Fruit fly (Drosophila melanogaster): ENCODE data around the gene Indy.

dm6 chr3L:18832195-18832594, 13.9 kb downstream of the Indy start:
- TF ChIP-seq CG5204 (GFP tag; optimal IDR thresholded peaks at IDR 0.05) (no peak), CG1620 (GFP tag; optimal IDR thresholded peaks at IDR 0.05) (no peak), CG14711 (tag; optimal IDR thresholded peaks at IDR 0.05) (no peak), Hr96 (GFP tag; optimal IDR thresholded peaks at IDR 0.05) (no peak), ovo (GFP tag; optimal IDR thresholded peaks at IDR 0.05) (no peak), CG12768 (GFP tag; optimal IDR thresholded peaks at IDR 0.05) (peak; percentile 48), Crg-1 (GFP tag; optimal IDR thresholded peaks at IDR 0.05) (no peak), pad (GFP tag; optimal IDR thresholded peaks at IDR 0.05) (no peak), bab1 (GFP tag; optimal IDR thresholded peaks at IDR 0.05) (no peak), CG33017 (tag; optimal IDR thresholded peaks at IDR 0.05) (no peak), cic (GFP tag; optimal IDR thresholded peaks at IDR 0.05) (peak; percentile 45), tj (GFP tag; optimal IDR thresholded peaks at IDR 0.05) (no peak)
